Worm (Caenorhabditis elegans) whole organism, L3 larva: ENCODE measurements around the gene npp-21.
A peak's percentile ranks its signal among the peaks of the same experiment; 100 is the strongest.

Source experiments
- R02D3.7 ChIP-seq: fragments of 150-350 bp; optimal IDR thresholded peaks from 2 replicates; lab custom pipeline; 2014; ENCODE audit warnings: missing biosample characterization, missing genetic modification characterization
- ZK546.5 ChIP-seq: sonication (generic microtip); optimal IDR thresholded peaks from 2 replicates; lab custom pipeline; 2017; ENCODE audit warnings: missing biosample characterization, missing genetic modification characterization
- aly-2 ChIP-seq: fragments of 150-350 bp; optimal IDR thresholded peaks from 2 replicates; lab custom pipeline; 2014; ENCODE audit warnings: missing biosample characterization, missing genetic modification characterization
- ama-1 ChIP-seq: fragments of 150-350 bp; optimal IDR thresholded peaks from 2 replicates; lab custom pipeline; 2018
- ceh-16 ChIP-seq: sonication (generic microtip); optimal IDR thresholded peaks from 2 replicates; lab custom pipeline; 2017; ENCODE audit warnings: missing biosample characterization, missing genetic modification characterization
- ceh-28 ChIP-seq: fragments of 150-350 bp; optimal IDR thresholded peaks from 2 replicates; lab custom pipeline; 2014; ENCODE audit warnings: missing biosample characterization, missing genetic modification reagents, missing genetic modification characterization
- ceh-9 ChIP-seq: sonication (generic microtip); optimal IDR thresholded peaks from 2 replicates; lab custom pipeline; 2018; ENCODE audit warnings: missing biosample characterization, missing genetic modification characterization
- egl-27 ChIP-seq: sonication (generic microtip); optimal IDR thresholded peaks from 4 replicates; lab custom pipeline; 2017; ENCODE audit warnings: missing biosample characterization, missing genetic modification reagents, missing genetic modification characterization
- elt-2 ChIP-seq: sonication (generic microtip); optimal IDR thresholded peaks from 2 replicates; lab custom pipeline; 2016; ENCODE audit warnings: missing genetic modification reagents, mild to moderate bottlenecking, missing genetic modification characterization, missing compliant biosample characterization
- elt-3 ChIP-seq, 3 experiments: fragments of 150-350 bp in 1 of 3; sonication (generic microtip) in 2 of 3; optimal IDR thresholded peaks; 2 replicates in 2 of 3; 4 replicates in 1 of 3; lab custom pipeline; 2014 to 2017; ENCODE audit warnings: missing biosample characterization in 3 of 3, missing genetic modification characterization in 3 of 3
- eor-1 ChIP-seq, 2 experiments: fragments of 150-350 bp; optimal IDR thresholded peaks; 2 replicates each; lab custom pipeline; 2014 to 2018; ENCODE audit warnings: missing biosample characterization in 2 of 2, missing genetic modification characterization in 2 of 2
- fkh-10 ChIP-seq: sonication (generic microtip); optimal IDR thresholded peaks from 2 replicates; lab custom pipeline; 2017; ENCODE audit warnings: missing biosample characterization, missing genetic modification reagents, missing genetic modification characterization
- fkh-2 ChIP-seq: fragments of 150-350 bp; optimal IDR thresholded peaks from 2 replicates; lab custom pipeline; 2014; ENCODE audit warnings: missing biosample characterization, missing genetic modification reagents, missing genetic modification characterization
- hmg-11 ChIP-seq: sonication (generic microtip); optimal IDR thresholded peaks from 2 replicates; lab custom pipeline; 2016; ENCODE audit warnings: missing genetic modification characterization, missing compliant biosample characterization
- jun-1 ChIP-seq: fragments of 150-350 bp; optimal IDR thresholded peaks from 2 replicates; lab custom pipeline; 2014; ENCODE audit warnings: missing biosample characterization, missing genetic modification reagents, missing genetic modification characterization
- lin-15B ChIP-seq: fragments of 150-350 bp; optimal IDR thresholded peaks from 2 replicates; lab custom pipeline; 2014; ENCODE audit warnings: missing biosample characterization, missing genetic modification characterization
- lin-39 ChIP-seq: fragments of 150-350 bp; optimal IDR thresholded peaks from 2 replicates; lab custom pipeline; 2018; ENCODE audit warnings: missing biosample characterization, missing genetic modification reagents, missing genetic modification characterization
- lsy-12 ChIP-seq: sonication (generic microtip); optimal IDR thresholded peaks from 2 replicates; lab custom pipeline; 2016; ENCODE audit warnings: mild to moderate bottlenecking, missing genetic modification characterization, missing compliant biosample characterization
- mdl-1 ChIP-seq: fragments of 150-350 bp; optimal IDR thresholded peaks from 2 replicates; lab custom pipeline; 2014; ENCODE audit warnings: missing biosample characterization, missing genetic modification characterization
- mml-1 ChIP-seq: fragments of 150-350 bp; sonication (generic microtip); optimal IDR thresholded peaks from 3 replicates; lab custom pipeline; 2014; ENCODE audit warnings: missing biosample characterization, missing genetic modification characterization
- nfya-1 ChIP-seq: sonication (generic microtip); optimal IDR thresholded peaks from 2 replicates; lab custom pipeline; 2017; ENCODE audit warnings: missing genetic modification characterization, mild to moderate bottlenecking, missing compliant biosample characterization, antibody characterized with exemption, moderate library complexity; ENCODE audit not compliant: insufficient read depth
- nhr-23 ChIP-seq: fragments of 150-350 bp; optimal IDR thresholded peaks from 2 replicates; lab custom pipeline; 2014; ENCODE audit warnings: missing biosample characterization, missing genetic modification reagents, missing genetic modification characterization
- nhr-25 ChIP-seq: sonication (generic microtip); optimal IDR thresholded peaks from 2 replicates; lab custom pipeline; 2017; ENCODE audit warnings: missing biosample characterization, missing genetic modification characterization
- nhr-28 ChIP-seq: fragments of 150-350 bp; optimal IDR thresholded peaks from 2 replicates; lab custom pipeline; 2014; ENCODE audit warnings: missing biosample characterization, missing genetic modification characterization
- nhr-43 ChIP-seq: sonication (generic microtip); optimal IDR thresholded peaks from 2 replicates; lab custom pipeline; 2016; ENCODE audit warnings: mild to moderate bottlenecking, missing genetic modification characterization, missing compliant biosample characterization; ENCODE audit not compliant: poor library complexity, severe bottlenecking
- nhr-67 ChIP-seq: fragments of 150-350 bp; optimal IDR thresholded peaks from 2 replicates; lab custom pipeline; 2014; ENCODE audit warnings: missing biosample characterization, missing genetic modification characterization
- nhr-76 ChIP-seq: fragments of 150-350 bp; sonication (generic microtip); optimal IDR thresholded peaks from 5 replicates; lab custom pipeline; 2014; ENCODE audit warnings: missing biosample characterization, missing genetic modification characterization
- pha-4 ChIP-seq: fragments of 150-350 bp; optimal IDR thresholded peaks from 2 replicates; lab custom pipeline; 2014; ENCODE audit warnings: missing biosample characterization, missing genetic modification reagents, missing genetic modification characterization
- pqm-1 ChIP-seq: fragments of 150-350 bp; optimal IDR thresholded peaks from 2 replicates; lab custom pipeline; 2017; ENCODE audit warnings: missing biosample characterization, missing genetic modification characterization, inconsistent platforms
- snpc-4 ChIP-seq: fragments of 150-350 bp; optimal IDR thresholded peaks from 2 replicates; lab custom pipeline; 2014; ENCODE audit warnings: missing biosample characterization, missing genetic modification characterization
- unc-62 ChIP-seq: fragments of 150-350 bp; sonication (generic microtip); optimal IDR thresholded peaks from 4 replicates; lab custom pipeline; 2014; ENCODE audit warnings: missing biosample characterization, missing genetic modification reagents, missing genetic modification characterization
- zag-1 ChIP-seq: fragments of 150-350 bp; optimal IDR thresholded peaks from 2 replicates; lab custom pipeline; 2014; ENCODE audit warnings: missing biosample characterization, missing genetic modification characterization
- ztf-4 ChIP-seq: fragments of 150-350 bp; optimal IDR thresholded peaks from 2 replicates; lab custom pipeline; 2014; ENCODE audit warnings: missing biosample characterization, missing genetic modification characterization

Gene npp-21

ce11 chrII:7557981-7558380 lies 41.5 kb upstream of the npp-21 start:
- TF ChIP-seq nhr-25 (tag; lab: Kevin White, UChicago) (peak; percentile 51), pha-4 (peak; percentile 54), ama-1 (lab: Kevin White, UChicago) (no peak), ztf-4 (no peak), unc-62 (GFP tag; lab: Kevin White, UChicago) (peak; percentile 10), fkh-10 (GFP tag; lab: Kevin White, UChicago) (no peak), pqm-1 (tag; lab: Kevin White, UChicago) (peak; percentile 26), jun-1 (tag; lab: Kevin White, UChicago) (peak; percentile 13)

ce11 chrII:7558864-7559263 lies 40.6 kb upstream of the npp-21 start:
- no peak for TF ChIP-seq zag-1 (tag; lab: Kevin White, UChicago)
- no peak for TF ChIP-seq fkh-2 (tag; lab: Kevin White, UChicago)
- peak; percentile 72 for TF ChIP-seq fkh-10 (GFP tag; lab: Kevin White, UChicago)

- TF ChIP-seq R02D3.7 (tag; lab: Kevin White, UChicago) (no peak), jun-1 (tag; lab: Kevin White, UChicago) (no peak)
These were observed 38.6 kb upstream of the npp-21 start for ce11 chrII:7560844-7561243.

DNA sequence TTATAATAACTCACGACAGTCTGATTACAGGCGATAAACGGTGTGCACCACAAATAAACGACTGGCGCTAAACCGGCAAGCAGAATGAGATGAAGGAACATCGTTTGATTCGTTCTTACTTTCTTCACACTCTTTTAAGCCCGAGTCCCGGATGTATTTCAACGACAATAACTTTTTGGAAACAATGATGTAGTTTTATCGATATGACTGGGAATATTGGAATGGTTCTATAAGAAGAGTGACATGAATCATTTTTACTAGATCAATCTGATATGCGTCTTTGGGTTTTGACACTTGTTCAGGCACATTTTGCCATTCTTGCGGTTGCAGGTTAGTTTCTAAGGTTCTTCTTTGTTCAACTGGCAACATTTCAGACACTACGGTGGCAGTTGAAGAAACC lies 38.0 kb upstream of the npp-21 start, which contains the start of the genes ZK1290.11 and ZK1290.1:
ZK1290.11 (minus strand) TSS at position 101 of the 400 bp plus-strand sequence.
ZK1290.1 (plus strand) TSS at position 271 of the 400 bp plus-strand sequence.
- TF ChIP-seq ztf-4: no peak
- TF ChIP-seq elt-3 (tag; optimal IDR thresholded peaks at IDR 0.05; lab: Kevin White, UChicago): no peak
- TF ChIP-seq nhr-25 (tag; lab: Kevin White, UChicago): no peak
- TF ChIP-seq ceh-28 (tag; lab: Kevin White, UChicago): no peak
- TF ChIP-seq lsy-12 (tag; lab: Kevin White, UChicago): no peak
- no peak for TF ChIP-seq nhr-43 (tag; lab: Kevin White, UChicago)
- TF ChIP-seq nfya-1 (tag; lab: Kevin White, UChicago): no peak
- no peak for TF ChIP-seq nhr-67 (tag; lab: Kevin White, UChicago)
- TF ChIP-seq ZK546.5 (tag; lab: Kevin White, UChicago): no peak

DNA sequence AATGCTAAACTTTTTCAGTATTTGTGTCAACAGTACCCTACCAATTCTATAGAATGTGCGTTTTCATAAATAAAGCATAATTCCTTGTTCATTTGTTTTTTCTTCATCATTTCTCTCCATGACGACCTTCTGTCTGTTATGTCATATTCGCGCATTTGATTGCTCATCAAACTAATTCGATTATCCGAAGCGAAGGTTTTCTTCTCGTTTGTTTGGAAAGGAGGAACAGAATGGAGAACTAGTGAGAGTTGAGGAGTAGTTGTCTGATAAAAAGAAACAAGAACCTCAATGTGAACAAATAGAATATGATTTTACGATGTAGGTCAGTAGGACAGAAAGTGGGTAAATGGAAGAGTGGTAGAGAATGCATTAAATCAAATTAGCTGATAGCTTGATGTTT lies 36.8 kb upstream of the npp-21 start:
- TF ChIP-seq zag-1 (tag; lab: Kevin White, UChicago): no peak
- no peak for TF ChIP-seq nhr-43 (tag; lab: Kevin White, UChicago)
- TF ChIP-seq mdl-1 (tag; lab: Kevin White, UChicago): no peak
- TF ChIP-seq ceh-16 (tag; lab: Kevin White, UChicago): no peak
- TF ChIP-seq eor-1 (tag; optimal IDR thresholded peaks at IDR 0.05; lab: Kevin White, UChicago): no peak
- no peak for TF ChIP-seq ama-1 (lab: Kevin White, UChicago)
- TF ChIP-seq snpc-4: no peak
- no peak for TF ChIP-seq nhr-76 (tag; lab: Kevin White, UChicago)
- TF ChIP-seq elt-3 (tag; optimal IDR thresholded peaks at IDR 0.05; lab: Kevin White, UChicago): no peak
- no peak for TF ChIP-seq fkh-10 (GFP tag; lab: Kevin White, UChicago)
- no peak for TF ChIP-seq aly-2 (tag; lab: Kevin White, UChicago)
- TF ChIP-seq lin-39: no peak
- no peak for TF ChIP-seq ceh-9 (tag; lab: Kevin White, UChicago)
- no peak for TF ChIP-seq R02D3.7 (tag; lab: Kevin White, UChicago)
- TF ChIP-seq elt-2 (tag; lab: Kevin White, UChicago): no peak
- TF ChIP-seq jun-1 (tag; lab: Kevin White, UChicago): no peak
- TF ChIP-seq egl-27: no peak
- no peak for TF ChIP-seq fkh-2 (tag; lab: Kevin White, UChicago)

DNA sequence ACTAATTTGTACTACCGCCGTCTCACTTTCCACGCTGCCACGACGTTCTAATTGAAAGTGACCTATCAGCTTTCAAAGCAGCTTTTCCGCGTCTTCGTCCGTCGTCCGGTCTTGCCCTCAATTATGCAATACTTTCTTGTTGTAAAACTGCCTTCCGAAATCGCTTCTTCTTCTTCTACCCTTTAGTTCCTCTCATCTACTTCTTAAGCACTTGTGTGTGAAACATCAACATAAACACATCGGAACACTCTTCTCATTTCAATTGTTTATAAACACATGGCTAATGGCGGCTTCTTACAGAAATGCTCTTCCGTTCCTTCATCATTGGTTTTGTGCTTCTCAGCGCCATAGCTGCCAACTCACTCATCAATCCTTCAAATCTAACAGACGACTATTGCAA lies 29.2 kb upstream of the npp-21 start, which contains the start of gene F35D2.3:
F35D2.3 (plus strand) TSS at position 301 of the 400 bp plus-strand sequence.
- TF ChIP-seq ZK546.5 (tag; lab: Kevin White, UChicago) (no peak), nhr-23 (tag; lab: Kevin White, UChicago) (no peak), pqm-1 (tag; lab: Kevin White, UChicago) (no peak), lin-15B (tag; lab: Kevin White, UChicago) (no peak), ama-1 (lab: Kevin White, UChicago) (no peak), nhr-43 (tag; lab: Kevin White, UChicago) (no peak), R02D3.7 (tag; lab: Kevin White, UChicago) (no peak), eor-1 (tag; optimal IDR thresholded peaks at IDR 0.05; lab: Kevin White, UChicago) (no peak), lsy-12 (tag; lab: Kevin White, UChicago) (no peak), mml-1 (tag; lab: Kevin White, UChicago) (no peak), zag-1 (tag; lab: Kevin White, UChicago) (no peak), egl-27 (no peak), nhr-28 (no peak), ceh-9 (tag; lab: Kevin White, UChicago) (no peak), fkh-2 (tag; lab: Kevin White, UChicago) (no peak), hmg-11 (tag; lab: Kevin White, UChicago) (no peak), mdl-1 (tag; lab: Kevin White, UChicago) (no peak)
